Worm (Caenorhabditis elegans) whole organism, L4/young adult: ENCODE results near the gene C53C11.5.

Experiments
- dao-5 ChIP-seq: sonication (generic microtip); optimal IDR thresholded peaks from 2 replicates; lab custom pipeline; 2016; ENCODE audit warnings: missing genotype, missing genetic modification characterization, moderate library complexity, missing compliant biosample characterization
- him-1 ChIP-seq: sonication (generic microtip); optimal IDR thresholded peaks from 2 replicates; lab custom pipeline; 2016; ENCODE audit warnings: missing genotype, missing genetic modification reagents, missing genetic modification characterization, missing compliant biosample characterization

- no peak for TF ChIP-seq him-1 (tag; lab: Kevin White, UChicago)
- TF ChIP-seq dao-5 = no peak
These were observed 13.3 kb upstream of the C53C11.5 start for ce11 chrX:17320572-17320971.
